Worm (Caenorhabditis elegans): ENCODE measurements around the gene Y37E11AR.7.

Gene Y37E11AR.7

ce11 chrIV:3710737-3711136 is 44.5 kb downstream of the Y37E11AR.7 start:
- TF ChIP-seq ama-1 (optimal IDR thresholded peaks at IDR 0.05) (no peak), spr-1 (tag; optimal IDR thresholded peaks at IDR 0.05) (no peak), nhr-6 (tag; optimal IDR thresholded peaks at IDR 0.05) (no peak), Y105C5A.15 (GFP tag; IDR thresholded peaks at IDR 0.05) (no peak), cey-2 (tag; optimal IDR thresholded peaks at IDR 0.05; ENCODE audit: borderline replicate concordance, insufficient read depth) (no peak), rbr-2 (tag; optimal IDR thresholded peaks at IDR 0.05) (no peak), spr-3 (GFP tag; optimal IDR thresholded peaks at IDR 0.05) (no peak), hlh-30 (tag; optimal IDR thresholded peaks at IDR 0.05; ENCODE audit: insufficient read depth) (no peak), Y5F2A.4 (GFP tag; optimal IDR thresholded peaks at IDR 0.05) (no peak), D1046.2 (GFP tag; IDR thresholded peaks at IDR 0.05) (no peak), ztf-7 (tag; optimal IDR thresholded peaks at IDR 0.05) (no peak), madf-5 (GFP tag; IDR thresholded peaks at IDR 0.05) (no peak), unc-39 (tag; optimal IDR thresholded peaks at IDR 0.05) (no peak), mdl-1 (tag; optimal IDR thresholded peaks at IDR 0.05) (no peak)

ce11 chrIV:3709200-3709599 is 46.1 kb downstream of the Y37E11AR.7 start, which contains the start of gene Y37E11AL.1:
Y37E11AL.1 (plus strand) TSS chrIV:3709500.
- TF ChIP-seq aha-1 (tag), result peak; percentile 34
- TF ChIP-seq php-3 (GFP tag; IDR thresholded peaks at IDR 0.05), result no peak
